Worm (Caenorhabditis elegans): ENCODE measurements around the gene R07B1.13.
A peak's percentile ranks its signal among the peaks of the same experiment; 100 is the strongest.

The R07B1.13 gene

ce11 chrX:9899426-9900131, 30.0 kb downstream of the R07B1.13 start, which contains the start of gene phf-34 (continued):
- TF ChIP-seq skn-1 (tag; optimal IDR thresholded peaks at IDR 0.05) (no peak), elt-1 (tag; optimal IDR thresholded peaks at IDR 0.05) (no peak), snpc-4 (tag; optimal IDR thresholded peaks at IDR 0.05) (peak; percentile 34), ceh-16 (tag; optimal IDR thresholded peaks at IDR 0.05) (no peak), pqm-1 (tag; optimal IDR thresholded peaks at IDR 0.05) (no peak), nhr-25 (tag; optimal IDR thresholded peaks at IDR 0.05) (peak; percentile 61), lin-15B (tag; optimal IDR thresholded peaks at IDR 0.05) (peak; percentile 28), pha-4 (tag; optimal IDR thresholded peaks at IDR 0.05) (peak; percentile 34), eor-1 (tag; optimal IDR thresholded peaks at IDR 0.05) (no peak), egl-27 (tag; optimal IDR thresholded peaks at IDR 0.05) (no peak), nhr-237 (tag; optimal IDR thresholded peaks at IDR 0.05) (no peak), nhr-43 (tag; optimal IDR thresholded peaks at IDR 0.05; ENCODE audit: poor library complexity, severe bottlenecking) (peak; percentile 31), aly-2 (tag; optimal IDR thresholded peaks at IDR 0.05) (no peak), hmg-11 (tag; optimal IDR thresholded peaks at IDR 0.05) (peak; percentile 88), nhr-28 (tag; optimal IDR thresholded peaks at IDR 0.05) (no peak), ZK546.5 (tag; optimal IDR thresholded peaks at IDR 0.05) (no peak), elt-2 (tag; optimal IDR thresholded peaks at IDR 0.05) (no peak), unc-62 (GFP tag; optimal IDR thresholded peaks at IDR 0.05) (no peak), nhr-67 (tag; optimal IDR thresholded peaks at IDR 0.05) (no peak), sea-2 (GFP tag; optimal IDR thresholded peaks at IDR 0.05) (no peak), mml-1 (tag; optimal IDR thresholded peaks at IDR 0.05) (no peak), lsy-12 (tag; optimal IDR thresholded peaks at IDR 0.05) (no peak), fos-1 (tag; optimal IDR thresholded peaks at IDR 0.05) (no peak)

ce11 chrX:9905840-9906239, 36.2 kb downstream of the R07B1.13 start, which contains the start of gene F21G4.5:
Gene F21G4.5, plus strand, starts transcription at chrX:9906140.
- TF ChIP-seq elt-2 (tag; optimal IDR thresholded peaks at IDR 0.05), result no peak
- TF ChIP-seq eor-1 (tag; optimal IDR thresholded peaks at IDR 0.05), result no peak
- no peak for TF ChIP-seq ceh-16 (tag; optimal IDR thresholded peaks at IDR 0.05)
- no peak for TF ChIP-seq nfya-1 (tag; optimal IDR thresholded peaks at IDR 0.05; ENCODE audit: insufficient read depth)
- TF ChIP-seq pha-4 (tag; optimal IDR thresholded peaks at IDR 0.05), result no peak
- TF ChIP-seq ama-1 (optimal IDR thresholded peaks at IDR 0.05), result no peak
- no peak for TF ChIP-seq nhr-11 (tag; optimal IDR thresholded peaks at IDR 0.05)
- TF ChIP-seq fkh-2 (tag; optimal IDR thresholded peaks at IDR 0.05), result no peak
- no peak for TF ChIP-seq lin-15B (tag; optimal IDR thresholded peaks at IDR 0.05)
- TF ChIP-seq ztf-11 (tag; optimal IDR thresholded peaks at IDR 0.05), result no peak
- no peak for TF ChIP-seq nhr-43 (tag; optimal IDR thresholded peaks at IDR 0.05; ENCODE audit: poor library complexity, severe bottlenecking)
- no peak for TF ChIP-seq tbx-2 (tag; optimal IDR thresholded peaks at IDR 0.05)
- no peak for TF ChIP-seq hmg-11 (tag; optimal IDR thresholded peaks at IDR 0.05)
- no peak for TF ChIP-seq nhr-23 (tag; optimal IDR thresholded peaks at IDR 0.05)
- no peak for TF ChIP-seq jun-1 (tag; optimal IDR thresholded peaks at IDR 0.05)
- no peak for TF ChIP-seq mml-1 (tag; optimal IDR thresholded peaks at IDR 0.05)

ce11 chrX:9917362-9917761, 47.7 kb downstream of the R07B1.13 start, which contains the start of gene F21G4.6:
Gene F21G4.6, minus strand, starts transcription at chrX:9917448.
- TF ChIP-seq mml-1 (tag; optimal IDR thresholded peaks at IDR 0.05) (no peak), aly-2 (tag; optimal IDR thresholded peaks at IDR 0.05) (no peak), nfya-1 (tag; optimal IDR thresholded peaks at IDR 0.05; ENCODE audit: insufficient read depth) (peak; percentile 78), ama-1 (optimal IDR thresholded peaks at IDR 0.05) (no peak), nhr-12 (tag; optimal IDR thresholded peaks at IDR 0.05) (no peak), skn-1 (tag; optimal IDR thresholded peaks at IDR 0.05) (no peak), nhr-237 (tag; optimal IDR thresholded peaks at IDR 0.05) (no peak), fkh-2 (tag; optimal IDR thresholded peaks at IDR 0.05) (no peak)

DNA sequence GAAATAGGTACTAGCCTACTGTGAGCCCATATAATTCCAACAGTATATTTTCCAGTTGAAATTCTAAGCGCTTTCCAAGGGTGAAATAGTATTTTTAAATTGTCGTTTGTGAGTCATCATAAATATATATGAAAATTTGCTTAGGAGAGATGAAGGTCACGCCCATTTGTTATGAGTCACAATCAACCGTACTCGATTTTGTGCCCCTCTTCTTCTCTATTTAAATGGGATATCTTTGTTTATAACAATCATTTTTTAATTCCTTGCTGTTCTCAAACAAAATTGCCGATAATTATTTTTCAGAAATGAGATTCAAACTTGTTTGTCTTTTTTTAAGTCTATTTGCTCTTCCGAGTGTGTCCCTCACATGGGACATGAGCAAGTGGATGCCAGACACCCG, 49.4 kb downstream of the R07B1.13 start, which contains the start of gene folr-1:
TSS of gene folr-1 (plus strand) at position 301 of the 400 bp plus-strand sequence.
- TF ChIP-seq skn-1 (tag; optimal IDR thresholded peaks at IDR 0.05), result no peak
- no peak for TF ChIP-seq ceh-82 (tag; optimal IDR thresholded peaks at IDR 0.05)
- no peak for TF ChIP-seq aly-2 (tag; optimal IDR thresholded peaks at IDR 0.05)
- no peak for TF ChIP-seq nhr-23 (tag; optimal IDR thresholded peaks at IDR 0.05)
- TF ChIP-seq ama-1 (optimal IDR thresholded peaks at IDR 0.05), result no peak
- no peak for TF ChIP-seq ceh-9 (tag; optimal IDR thresholded peaks at IDR 0.05)
- no peak for TF ChIP-seq nhr-67 (tag; optimal IDR thresholded peaks at IDR 0.05)
- no peak for TF ChIP-seq nhr-25 (tag; optimal IDR thresholded peaks at IDR 0.05)
- no peak for TF ChIP-seq pha-4 (tag; optimal IDR thresholded peaks at IDR 0.05)
- no peak for TF ChIP-seq nfya-1 (tag; optimal IDR thresholded peaks at IDR 0.05; ENCODE audit: insufficient read depth)
- no peak for TF ChIP-seq fkh-2 (tag; optimal IDR thresholded peaks at IDR 0.05)
